Worm (Caenorhabditis elegans) whole organism, young adult: ENCODE data around the gene F08G2.7.

Source experiments
- akir-1 ChIP-seq: fragments of 200-800 bp; sonication (Bioruptor generic); optimal IDR thresholded peaks from 2 replicates; lab custom pipeline; 2018; ENCODE audit warnings: mild to moderate bottlenecking, missing genetic modification characterization, moderate library complexity, missing compliant biosample characterization
- ama-1 ChIP-seq, 3 experiments: fragments of 150-350 bp in 1 of 3; sonication (generic microtip) in 2 of 3; optimal IDR thresholded peaks; 2 replicates each; lab custom pipeline; 2014 to 2018; ENCODE audit warnings: missing biosample characterization in 2 of 3, missing genetic modification characterization in 2 of 3, missing genetic modification reagents in 2 of 3
- hmg-1.2 ChIP-seq: fragments of 200-800 bp; sonication (Bioruptor generic); IDR thresholded peaks from 2 replicates; pipeline ENCODE4 v1.3.6; 2022; ENCODE audit warnings: missing genetic modification reagents, missing genetic modification characterization, missing compliant biosample characterization
- let-526 ChIP-seq: fragments of 200-800 bp; sonication (Bioruptor generic); IDR thresholded peaks from 2 replicates; pipeline ENCODE4 v1.3.6; 2022; ENCODE audit warnings: missing genetic modification reagents, missing genetic modification characterization, missing compliant biosample characterization
- rec-8 ChIP-seq, 2 experiments: sonication (generic microtip); optimal IDR thresholded peaks; 2 replicates each; lab custom pipeline; 2016; ENCODE audit warnings: mild to moderate bottlenecking in 2 of 2, missing genetic modification characterization in 2 of 2, missing genetic modification reagents in 2 of 2, missing genotype in 2 of 2, missing biosample characterization in 1 of 2, missing compliant biosample characterization in 1 of 2, moderate library complexity in 1 of 2
- ztf-22 ChIP-seq: fragments of 200-800 bp; sonication (Bioruptor generic); optimal IDR thresholded peaks from 2 replicates; lab custom pipeline; 2018; ENCODE audit warnings: mild to moderate bottlenecking, missing genetic modification characterization, moderate library complexity, missing compliant biosample characterization
- ztf-3 ChIP-seq: fragments of 200-800 bp; sonication (Bioruptor generic); optimal IDR thresholded peaks from 2 replicates; lab custom pipeline; 2018; ENCODE audit warnings: mild to moderate bottlenecking, missing genetic modification characterization, missing compliant biosample characterization

ce11 chrII:13796312-13796711, 44.6 kb downstream of the F08G2.7 start:
- no peak for TF ChIP-seq let-526 (GFP tag; lab: Robert Waterston, UW)
- no peak for TF ChIP-seq rec-8 (tag; optimal IDR thresholded peaks at IDR 0.05; lab: Kevin White, UChicago)
- no peak for TF ChIP-seq ama-1 (optimal IDR thresholded peaks at IDR 0.05; lab: Kevin White, UChicago)
- TF ChIP-seq ama-1 (GFP tag; optimal IDR thresholded peaks at IDR 0.05; lab: Kevin White, UChicago): no peak
- no peak for TF ChIP-seq akir-1 (GFP tag; lab: Kevin White, UChicago)
- TF ChIP-seq ztf-3: no peak
- no peak for TF ChIP-seq ztf-22
- TF ChIP-seq hmg-1.2 (GFP tag; lab: Robert Waterston, UW): no peak
